Worm (Caenorhabditis elegans): Measurements from ENCODE around the gene ubh-3.

Gene ubh-3

ce11 chrV:6462606-6463005 lies 46.0 kb downstream of the ubh-3 start (continued):
- TF ChIP-seq nhr-71 (tag; optimal IDR thresholded peaks at IDR 0.05): no peak
- peak in 1 of 6 experiments; percentile 47 for TF ChIP-seq elt-3 (tag; optimal IDR thresholded peaks at IDR 0.05)
- no peak for TF ChIP-seq dsc-1 (tag; optimal IDR thresholded peaks at IDR 0.05)
- TF ChIP-seq ztf-11 (tag; optimal IDR thresholded peaks at IDR 0.05): no peak
- TF ChIP-seq ama-1 (optimal IDR thresholded peaks at IDR 0.05): no peak
- no peak for TF ChIP-seq sox-4 (tag; optimal IDR thresholded peaks at IDR 0.05)
- TF ChIP-seq lin-39 (tag; optimal IDR thresholded peaks at IDR 0.05): no peak
- no peak for TF ChIP-seq aly-2 (tag; optimal IDR thresholded peaks at IDR 0.05)
- no peak for TF ChIP-seq pag-3 (tag; optimal IDR thresholded peaks at IDR 0.05; ENCODE audit: borderline replicate concordance, insufficient read depth)
- no peak for TF ChIP-seq C04F5.9 (tag; optimal IDR thresholded peaks at IDR 0.05)

DNA sequence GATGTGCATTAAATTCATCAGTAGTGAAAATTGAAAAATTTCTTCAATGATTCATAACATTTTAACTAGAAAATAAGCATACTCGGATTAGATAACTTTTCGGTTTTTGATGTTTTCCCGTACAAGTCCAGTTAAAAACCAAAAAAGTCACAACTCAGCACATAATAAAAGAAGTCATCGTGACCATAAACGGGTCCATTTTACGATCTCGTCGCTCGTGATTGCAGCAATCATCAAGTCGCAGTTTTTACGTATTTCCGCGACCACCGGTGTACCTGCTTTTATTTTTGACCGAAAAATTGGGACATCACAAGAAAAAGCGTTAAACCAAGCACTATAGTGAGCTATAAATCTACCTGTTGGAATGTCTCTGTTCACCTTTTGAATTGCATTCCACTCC lies 47.4 kb downstream of the ubh-3 start:
- peak; percentile 16 for TF ChIP-seq ceh-63 (GFP tag; optimal IDR thresholded peaks at IDR 0.05)
- peak; percentile 5 for TF ChIP-seq nhr-85 (tag)
- no peak for TF ChIP-seq mdl-1 (tag; optimal IDR thresholded peaks at IDR 0.05)
- no peak for TF ChIP-seq C04F5.9 (tag; optimal IDR thresholded peaks at IDR 0.05)

DNA sequence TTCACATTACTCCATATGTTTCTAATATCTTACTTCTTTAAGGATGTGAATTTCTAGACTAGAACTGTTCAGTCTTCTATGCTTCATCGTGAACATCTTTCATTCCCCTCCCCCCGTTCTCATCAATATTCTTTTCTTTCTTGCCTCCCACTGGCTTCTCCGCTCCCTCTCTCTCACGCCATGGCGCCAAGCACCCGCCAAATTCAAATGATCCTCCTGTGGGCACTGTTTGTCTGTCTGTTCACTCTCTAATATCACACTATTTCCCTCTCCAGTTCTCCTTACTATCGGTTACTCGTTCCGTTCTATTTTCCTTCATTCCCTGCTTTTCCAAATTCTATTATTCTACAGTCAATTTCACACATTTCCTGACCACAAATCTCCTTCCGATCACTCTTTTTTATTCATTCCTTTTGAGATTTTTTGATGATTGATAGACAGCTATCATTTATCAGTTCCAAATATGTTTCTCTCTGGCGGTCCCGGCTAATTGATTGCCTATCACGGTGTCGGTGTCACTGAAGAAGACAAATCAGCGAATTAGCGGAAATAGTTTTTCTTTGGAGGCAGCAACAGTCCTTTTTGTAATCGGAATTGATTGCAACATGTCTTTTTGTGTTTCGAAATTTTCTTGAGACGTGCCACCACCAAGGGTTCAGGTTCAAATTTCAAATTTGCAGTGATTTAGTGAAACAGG lies 50.2 kb downstream of the ubh-3 start:
- TF ChIP-seq efl-1 (optimal IDR thresholded peaks at IDR 0.05) (no peak), efl-1 (GFP tag; optimal IDR thresholded peaks at IDR 0.05 in 1 of 2) (peak in 1 of 2 experiments; percentile 62), lin-14 (GFP tag; optimal IDR thresholded peaks at IDR 0.05) (peak; percentile 50), snu-23 (GFP tag; optimal IDR thresholded peaks at IDR 0.05) (no peak), elt-3 (tag; optimal IDR thresholded peaks at IDR 0.05) (peak in 1 of 6 experiments; percentile 43), lir-3 (tag; optimal IDR thresholded peaks at IDR 0.05; ENCODE audit: poor library complexity) (no peak), dpl-1 (GFP tag; optimal IDR thresholded peaks at IDR 0.05) (peak in 1 of 3 experiments; percentile 1), blmp-1 (tag; optimal IDR thresholded peaks at IDR 0.05) (peak; percentile 57), nhr-77 (tag; optimal IDR thresholded peaks at IDR 0.05) (no peak), ztf-11 (tag; optimal IDR thresholded peaks at IDR 0.05) (peak in 1 of 2 experiments; percentile 3)

- TF ChIP-seq snu-23 (GFP tag; optimal IDR thresholded peaks at IDR 0.05) (no peak), rnt-1 (tag; optimal IDR thresholded peaks at IDR 0.05) (no peak), grh-1 (GFP tag; IDR thresholded peaks at IDR 0.05) (no peak), efl-1 (optimal IDR thresholded peaks at IDR 0.05) (no peak), efl-1 (GFP tag; optimal IDR thresholded peaks at IDR 0.05 in 1 of 2) (no peak), hlh-17 (GFP tag; optimal IDR thresholded peaks at IDR 0.05; ENCODE audit: borderline replicate concordance) (no peak), dsc-1 (tag; optimal IDR thresholded peaks at IDR 0.05) (no peak), ets-5 (GFP tag; IDR thresholded peaks at IDR 0.05) (no peak), Y116A8C.19 (tag; optimal IDR thresholded peaks at IDR 0.05; ENCODE audit: borderline replicate concordance) (no peak), mef-2 (tag; optimal IDR thresholded peaks at IDR 0.05) (no peak), nhr-237 (tag; optimal IDR thresholded peaks at IDR 0.05) (no peak), F16B12.6 (tag; optimal IDR thresholded peaks at IDR 0.05) (no peak), pqm-1 (tag; optimal IDR thresholded peaks at IDR 0.05) (no peak), sox-4 (tag; optimal IDR thresholded peaks at IDR 0.05) (no peak), nhr-90 (tag; optimal IDR thresholded peaks at IDR 0.05; ENCODE audit: poor library complexity) (no peak), nhr-11 (tag; optimal IDR thresholded peaks at IDR 0.05) (no peak), unc-62 (GFP tag; optimal IDR thresholded peaks at IDR 0.05) (no peak)
These were observed 51.7 kb downstream of the ubh-3 start for ce11 chrV:6456903-6457302.
